Fruit fly (Drosophila melanogaster) whole organism, embryonic: ENCODE results near the gene yrt.

ENCODE experiments used
- Adf1 ChIP-seq: fragments of 200-800 bp; sonication (Bioruptor generic); IDR thresholded peaks from 2 replicates; pipeline ENCODE4 v1.3.6; 2022; ENCODE audit warnings: missing biosample characterization, missing genetic modification characterization
- CG1233 ChIP-seq: fragments of 200-800 bp; sonication (Bioruptor generic); optimal IDR thresholded peaks from 4 replicates; lab custom pipeline; 2018; ENCODE audit warnings: missing biosample characterization, mild to moderate bottlenecking, missing genetic modification characterization
- CG13123 ChIP-seq: fragments of 200-800 bp; sonication (Bioruptor generic); optimal IDR thresholded peaks from 2 replicates; lab custom pipeline; 2016; ENCODE audit warnings: missing biosample characterization, missing genetic modification characterization
- CG13296 ChIP-seq: fragments of 200-800 bp; sonication (Bioruptor generic); optimal IDR thresholded peaks from 3 replicates; lab custom pipeline; 2018; ENCODE audit warnings: missing biosample characterization, mild to moderate bottlenecking, missing genetic modification characterization
- CG14441 ChIP-seq: fragments of 200-800 bp; sonication (Bioruptor generic); IDR thresholded peaks from 2 replicates; pipeline ENCODE4 v1.3.6; 2022; ENCODE audit warnings: missing biosample characterization, missing genetic modification characterization
- CG1602 ChIP-seq: fragments of 200-800 bp; sonication (Bioruptor generic); optimal IDR thresholded peaks from 3 replicates; lab custom pipeline; 2016; ENCODE audit warnings: missing biosample characterization, missing genetic modification characterization
- CG1647 ChIP-seq: fragments of 200-800 bp; sonication (Bioruptor generic); optimal IDR thresholded peaks from 3 replicates; lab custom pipeline; 2016; ENCODE audit warnings: missing biosample characterization, missing genetic modification characterization
- CG2712 ChIP-seq: fragments of 200-800 bp; optimal IDR thresholded peaks from 3 replicates; lab custom pipeline; 2019; ENCODE audit warnings: missing biosample characterization, mild to moderate bottlenecking, missing genetic modification characterization, moderate library complexity
- CG30403 ChIP-seq: fragments of 200-800 bp; sonication (Bioruptor generic); optimal IDR thresholded peaks from 3 replicates; lab custom pipeline; 2016; ENCODE audit warnings: missing biosample characterization, missing genetic modification characterization
- CG34224 ChIP-seq: fragments of 200-800 bp; sonication (Bioruptor generic); IDR thresholded peaks from 3 replicates; pipeline ENCODE4 v1.3.6; 2022; ENCODE audit warnings: missing biosample characterization, missing genetic modification characterization; ENCODE audit not compliant: partially characterized antibody
- CG34376 ChIP-seq: fragments of 200-800 bp; sonication (Bioruptor generic); optimal IDR thresholded peaks from 2 replicates; lab custom pipeline; 2018; ENCODE audit warnings: missing biosample characterization, mild to moderate bottlenecking, missing genetic modification characterization
- CG4360 ChIP-seq: fragments of 200-800 bp; sonication (Bioruptor generic); IDR thresholded peaks from 2 replicates; pipeline ENCODE4 v1.3.6; 2022; ENCODE audit warnings: missing biosample characterization, missing genetic modification characterization
- CG5245 ChIP-seq: fragments of 200-800 bp; sonication (Bioruptor generic); optimal IDR thresholded peaks from 3 replicates; lab custom pipeline; 2016; ENCODE audit warnings: missing biosample characterization, missing genetic modification characterization
- CG6854 ChIP-seq: fragments of 200-800 bp; sonication (Bioruptor generic); optimal IDR thresholded peaks from 3 replicates; lab custom pipeline; 2017; ENCODE audit warnings: missing biosample characterization, mild to moderate bottlenecking, missing genetic modification characterization
- CG7357 ChIP-seq: fragments of 200-800 bp; sonication (Bioruptor generic); IDR thresholded peaks from 3 replicates; pipeline ENCODE4 v1.3.6; 2022; ENCODE audit warnings: missing biosample characterization, missing genetic modification characterization
- CG7745 ChIP-seq: fragments of 200-800 bp; sonication (Bioruptor generic); optimal IDR thresholded peaks from 2 replicates; lab custom pipeline; 2018; ENCODE audit warnings: missing biosample characterization, mild to moderate bottlenecking, missing genetic modification characterization, moderate library complexity
- CG7786 ChIP-seq: fragments of 200-800 bp; sonication (Bioruptor generic); optimal IDR thresholded peaks from 2 replicates; lab custom pipeline; 2016; ENCODE audit warnings: missing biosample characterization, missing genetic modification characterization
- CG8281 ChIP-seq: fragments of 200-800 bp; sonication (Bioruptor generic); optimal IDR thresholded peaks from 2 replicates; lab custom pipeline; 2018; ENCODE audit warnings: missing biosample characterization, mild to moderate bottlenecking, missing genetic modification characterization, moderate library complexity
- CG8944 ChIP-seq: fragments of 200-800 bp; sonication (Bioruptor generic); optimal IDR thresholded peaks from 3 replicates; lab custom pipeline; 2016; ENCODE audit warnings: missing biosample characterization, missing genetic modification characterization
- CG9876 ChIP-seq: fragments of 200-800 bp; sonication (Bioruptor generic); optimal IDR thresholded peaks from 2 replicates; lab custom pipeline; 2016; ENCODE audit warnings: missing biosample characterization, missing genetic modification characterization
- Dad ChIP-seq: fragments of 200-800 bp; sonication (Bioruptor generic); optimal IDR thresholded peaks from 3 replicates; lab custom pipeline; 2016; ENCODE audit warnings: missing biosample characterization, missing genetic modification characterization
- Doc2 ChIP-seq: fragments of 200-800 bp; sonication (Bioruptor generic); IDR thresholded peaks from 2 replicates; pipeline ENCODE4 v1.3.6; 2022; ENCODE audit warnings: missing biosample characterization, missing genetic modification characterization
- Dref ChIP-seq: fragments of 200-800 bp; sonication (Bioruptor generic); IDR thresholded peaks from 2 replicates; pipeline ENCODE4 v1.3.6; 2022; ENCODE audit warnings: missing biosample characterization, missing genetic modification characterization
- Gug ChIP-seq: fragments of 200-800 bp; sonication (Bioruptor generic); IDR thresholded peaks from 4 replicates; pipeline ENCODE4 v1.3.6; 2022; ENCODE audit warnings: missing biosample characterization, missing genetic modification characterization
- HLH54F ChIP-seq: fragments of 200-800 bp; sonication (Bioruptor generic); optimal IDR thresholded peaks from 3 replicates; lab custom pipeline; 2016; ENCODE audit warnings: missing biosample characterization, missing genetic modification characterization
- Hmx ChIP-seq: fragments of 200-800 bp; sonication (Bioruptor generic); optimal IDR thresholded peaks from 2 replicates; lab custom pipeline; 2016; ENCODE audit warnings: missing biosample characterization, missing genetic modification characterization
- Hr39 ChIP-seq: fragments of >200 bp; optimal IDR thresholded peaks from 2 replicates; lab custom pipeline; 2017
- Myb ChIP-seq: fragments of 200-800 bp; sonication (Bioruptor generic); optimal IDR thresholded peaks from 2 replicates; lab custom pipeline; 2016; ENCODE audit warnings: missing biosample characterization, missing genetic modification characterization
- Xbp1 ChIP-seq: fragments of 200-800 bp; sonication (Bioruptor generic); optimal IDR thresholded peaks from 3 replicates; lab custom pipeline; 2016; ENCODE audit warnings: missing biosample characterization, mild to moderate bottlenecking, missing genetic modification characterization
- bbx ChIP-seq: fragments of 200-800 bp; sonication (Bioruptor generic); IDR thresholded peaks from 2 replicates; pipeline ENCODE4 v1.3.6; 2022; ENCODE audit warnings: missing biosample characterization, missing genetic modification characterization; ENCODE audit not compliant: partially characterized antibody
- crol ChIP-seq: fragments of 200-800 bp; sonication (Bioruptor generic); IDR thresholded peaks from 2 replicates; pipeline ENCODE4 v1.3.6; 2022; ENCODE audit warnings: missing biosample characterization, missing genetic modification characterization
- esg ChIP-seq: fragments of 200-800 bp; sonication (Bioruptor generic); conservative IDR thresholded peaks from 2 replicates; pipeline ENCODE4 v1.3.6; 2022; ENCODE audit warnings: missing biosample characterization, missing genetic modification characterization
- fd102C ChIP-seq: fragments of 200-800 bp; sonication (Bioruptor generic); optimal IDR thresholded peaks from 2 replicates; lab custom pipeline; 2018; ENCODE audit warnings: missing biosample characterization, mild to moderate bottlenecking, missing genetic modification characterization, moderate library complexity
- her ChIP-seq: fragments of 200-800 bp; sonication (Bioruptor generic); optimal IDR thresholded peaks from 2 replicates; lab custom pipeline; 2016; ENCODE audit warnings: missing biosample characterization, missing genetic modification characterization
- ind ChIP-seq: fragments of 200-800 bp; sonication (Bioruptor generic); optimal IDR thresholded peaks from 3 replicates; lab custom pipeline; 2016; ENCODE audit warnings: missing biosample characterization, missing genetic modification characterization
- lab ChIP-seq: fragments of 200-800 bp; sonication (Bioruptor generic); optimal IDR thresholded peaks from 3 replicates; lab custom pipeline; 2017; ENCODE audit warnings: missing biosample characterization, missing genetic modification characterization, mild to moderate bottlenecking, moderate library complexity, missing genetic modification reagents
- pzg ChIP-seq: fragments of 200-800 bp; sonication (Bioruptor generic); optimal IDR thresholded peaks from 3 replicates; lab custom pipeline; 2018; ENCODE audit warnings: missing biosample characterization, mild to moderate bottlenecking, missing genetic modification characterization, moderate library complexity
- run ChIP-seq: fragments of 200-800 bp; sonication (Bioruptor generic); optimal IDR thresholded peaks from 3 replicates; lab custom pipeline; 2018; ENCODE audit warnings: missing biosample characterization, mild to moderate bottlenecking, missing genetic modification characterization
- sqz ChIP-seq: fragments of 200-800 bp; sonication (Bioruptor generic); optimal IDR thresholded peaks from 3 replicates; lab custom pipeline; 2018; ENCODE audit warnings: missing biosample characterization, mild to moderate bottlenecking, missing genetic modification characterization
- ssp ChIP-seq: fragments of 200-800 bp; sonication (Bioruptor generic); IDR thresholded peaks from 2 replicates; pipeline ENCODE4 v1.3.6; 2022; ENCODE audit warnings: missing biosample characterization, missing genetic modification characterization
- toy ChIP-seq: fragments of 200-800 bp; sonication (Bioruptor generic); IDR thresholded peaks from 2 replicates; pipeline ENCODE4 v1.3.6; 2022; ENCODE audit warnings: missing biosample characterization, missing genetic modification characterization
- ttk ChIP-seq: fragments of 200-800 bp; sonication (Bioruptor generic); IDR thresholded peaks from 2 replicates; pipeline ENCODE4 v2.1.2; 2022; ENCODE audit warnings: missing biosample characterization, missing genetic modification characterization
- twi ChIP-seq: fragments of 200-800 bp; optimal IDR thresholded peaks from 2 replicates; lab custom pipeline; 2019; ENCODE audit warnings: missing biosample characterization, mild to moderate bottlenecking, missing genetic modification characterization, moderate library complexity
- unpg ChIP-seq: fragments of 200-800 bp; sonication (Bioruptor generic); optimal IDR thresholded peaks from 3 replicates; lab custom pipeline; 2018; ENCODE audit warnings: missing biosample characterization, mild to moderate bottlenecking, missing genetic modification characterization, moderate library complexity
- yki ChIP-seq: fragments of >200 bp; optimal IDR thresholded peaks from 3 replicates; lab custom pipeline; 2018

The yrt gene

DNA sequence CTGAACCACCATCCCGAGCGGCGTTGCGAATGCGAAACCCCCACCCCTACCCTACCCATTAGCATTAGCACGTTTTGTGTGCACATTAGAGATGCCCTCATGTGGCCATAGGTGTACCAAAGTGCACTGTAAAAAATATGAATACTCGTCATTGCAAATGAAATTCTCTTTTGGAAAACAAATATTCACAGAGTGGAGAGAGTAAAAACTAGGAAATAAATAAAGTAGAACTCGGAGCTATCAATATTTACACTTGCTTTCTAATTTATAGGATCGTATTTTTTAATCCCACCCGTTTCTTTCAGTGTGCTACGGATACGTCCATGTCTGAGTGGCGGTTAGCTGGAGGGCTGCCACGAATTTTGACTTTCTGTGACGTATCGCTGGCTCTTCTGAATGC is 34.5 kb upstream of the yrt start (continued):
- TF ChIP-seq HLH54F (GFP tag; lab: Kevin White, UChicago) (no peak), CG8944 (GFP tag; lab: Kevin White, UChicago) (peak; percentile 22), Dad (GFP tag; lab: Kevin White, UChicago) (no peak), sqz (GFP tag; lab: Kevin White, UChicago) (no peak), CG7786 (GFP tag; lab: Kevin White, UChicago) (no peak), CG34224 (no peak), toy (GFP tag; lab: Robert Waterston, UW) (no peak), twi (tag; lab: Kevin White, UChicago) (peak; percentile 19), Dref (GFP tag; lab: Robert Waterston, UW) (no peak), CG13296 (GFP tag; lab: Kevin White, UChicago) (no peak), CG7745 (tag; lab: Kevin White, UChicago) (no peak), her (GFP tag; lab: Kevin White, UChicago) (no peak), Myb (no peak), yki (lab: Kevin White, UChicago) (no peak), CG2712 (peak; percentile 72), CG5245 (no peak), CG34376 (GFP tag; lab: Kevin White, UChicago) (no peak), Xbp1 (GFP tag; lab: Kevin White, UChicago) (peak; percentile 24), CG6854 (GFP tag; lab: Kevin White, UChicago) (no peak), ind (peak; percentile 34), CG1233 (no peak), CG14441 (GFP tag; lab: Robert Waterston, UW) (0 out of 2 replicates have a peak, but pooled peaks have one; percentile 22), CG30403 (GFP tag; lab: Kevin White, UChicago) (peak; percentile 47), unpg (GFP tag; lab: Kevin White, UChicago) (peak; percentile 52), fd102C (no peak), run (tag; lab: Kevin White, UChicago) (no peak), Adf1 (GFP tag; lab: Robert Waterston, UW) (no peak), ttk (GFP tag; lab: Robert Waterston, UW) (no peak), CG8281 (tag; lab: Kevin White, UChicago) (no peak), CG7357 (GFP tag; lab: Robert Waterston, UW) (peak; percentile 45; the same call in 2 of the 3 replicates), CG13123 (GFP tag; lab: Kevin White, UChicago) (no peak), crol (GFP tag; lab: Robert Waterston, UW) (no peak; the same call in 1 of the 2 replicates), CG4360 (GFP tag; lab: Robert Waterston, UW) (0 out of 2 replicates have a peak, but pooled peaks have one; percentile 7), ssp (GFP tag; lab: Robert Waterston, UW) (no peak), Doc2 (GFP tag; lab: Robert Waterston, UW) (no peak), pzg (GFP tag; lab: Kevin White, UChicago) (no peak), lab (GFP tag; lab: Kevin White, UChicago) (no peak), CG9876 (no peak), CG1602 (GFP tag; lab: Kevin White, UChicago) (peak; percentile 25), Gug (GFP tag; lab: Robert Waterston, UW) (peak; percentile 13; the same call in 1 of the 4 replicates), bbx (GFP tag; lab: Robert Waterston, UW) (no peak), esg (GFP tag; lab: Robert Waterston, UW) (0 out of 2 replicates have a peak, but pooled peaks have one; percentile 10), Hr39 (lab: Kevin White, UChicago) (no peak), Hmx (no peak), CG1647 (GFP tag; lab: Kevin White, UChicago) (no peak)
- TF ChIP-seq, all 482 proteins: peak for 103
